Worm (Caenorhabditis elegans): ENCODE results near the gene C25F9.13.
A peak's percentile ranks its signal among the peaks of the same experiment; 100 is the strongest.

Gene C25F9.13

ce11 chrV:19396576-19397313, 2.0 kb downstream of the C25F9.13 start:
- peak; percentile 37 for TF ChIP-seq B0261.1 (tag; optimal IDR thresholded peaks at IDR 0.05)
- peak; percentile 78 for TF ChIP-seq tbp1 (GFP tag; optimal IDR thresholded peaks at IDR 0.05)
- no peak for TF ChIP-seq Y53G8AR.9 (GFP tag; conservative IDR thresholded peaks at IDR 0.05)
- no peak for TF ChIP-seq F49E8.2 (tag; optimal IDR thresholded peaks at IDR 0.05; ENCODE audit: insufficient read depth)
- TF ChIP-seq aptf-2 (GFP tag; conservative IDR thresholded peaks at IDR 0.05) = no peak
- peak; percentile 4 for TF ChIP-seq ztf-18 (tag; optimal IDR thresholded peaks at IDR 0.05)
- TF ChIP-seq rpc-1 (optimal IDR thresholded peaks at IDR 0.05) = peak; percentile 22
- TF ChIP-seq rpc-1 (tag; optimal IDR thresholded peaks at IDR 0.05) = peak; percentile 66
- no peak for TF ChIP-seq nfya-1 (tag; optimal IDR thresholded peaks at IDR 0.05; ENCODE audit: borderline replicate concordance, insufficient read depth)
- TF ChIP-seq C17E4.6 (GFP tag; IDR thresholded peaks at IDR 0.05) = no peak
- TF ChIP-seq K11D2.4 (GFP tag; IDR thresholded peaks at IDR 0.05) = no peak
- no peak for TF ChIP-seq repo-1 (tag; optimal IDR thresholded peaks at IDR 0.05)

DNA sequence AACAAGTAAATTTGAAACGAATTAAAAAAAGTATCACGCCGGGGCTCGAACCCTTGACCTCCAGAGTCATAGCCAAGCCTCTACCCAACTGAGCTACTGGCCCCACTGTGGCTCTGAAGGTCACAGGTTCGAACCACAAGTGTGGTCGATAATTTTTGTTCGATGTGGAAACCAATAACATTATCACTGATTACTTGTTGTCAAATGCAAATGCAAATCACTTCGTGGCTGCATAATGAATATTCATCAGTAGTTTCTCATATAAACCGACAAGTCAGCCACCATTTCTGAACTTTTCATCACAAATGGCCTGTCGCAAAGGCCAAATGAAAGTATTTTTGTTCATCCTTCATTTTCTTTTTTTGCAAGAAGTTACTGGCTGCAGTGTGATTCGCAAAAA, 4.0 kb downstream of the C25F9.13 start, which contains the start of gene C25F9.8:
Gene C25F9.8, plus strand, starts transcription at position 301 of the 400 bp plus-strand sequence.
- TF ChIP-seq ztf-3 (GFP tag; optimal IDR thresholded peaks at IDR 0.05) (no peak), rpc-1 (optimal IDR thresholded peaks at IDR 0.05) (no peak), rpc-1 (tag; optimal IDR thresholded peaks at IDR 0.05) (peak; percentile 46), tbp1 (GFP tag; optimal IDR thresholded peaks at IDR 0.05) (peak; percentile 35)

DNA sequence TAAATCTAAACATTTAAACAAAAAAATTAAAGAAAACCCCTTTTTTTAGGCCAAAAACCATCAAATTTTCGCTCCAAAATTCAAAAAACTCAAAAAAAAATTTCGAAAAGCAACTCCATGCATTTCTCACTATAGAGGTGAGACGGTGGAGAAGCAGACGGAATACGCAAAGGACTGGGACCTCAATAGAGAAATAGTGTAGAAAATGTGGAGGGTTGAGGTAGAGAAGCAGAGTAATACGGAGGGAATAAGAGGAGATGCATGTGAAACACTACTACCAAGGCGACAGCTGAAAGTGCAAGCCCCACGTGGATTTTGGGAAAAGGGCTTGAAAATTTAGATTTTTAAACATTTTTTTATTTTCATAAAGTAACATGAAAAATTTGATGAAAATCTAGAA, 7.5 kb downstream of the C25F9.13 start:
- no peak for TF ChIP-seq zim-3 (tag; optimal IDR thresholded peaks at IDR 0.05)
- TF ChIP-seq hmg-1.2 (GFP tag; IDR thresholded peaks at IDR 0.05) = peak; percentile 76

ce11 chrV:19390029-19390428, 8.8 kb downstream of the C25F9.13 start, which contains the start of gene slcr-46.2:
slcr-46.2 (minus strand) TSS chrV:19390129.
- TF ChIP-seq F33H1.4 (GFP tag; IDR thresholded peaks at IDR 0.05) = no peak
- TF ChIP-seq attf-6 (GFP tag; IDR thresholded peaks at IDR 0.05) = no peak
- no peak for TF ChIP-seq pha-4 (tag; optimal IDR thresholded peaks at IDR 0.05)
- no peak for TF ChIP-seq ztf-26 (tag; optimal IDR thresholded peaks at IDR 0.05)
- no peak for TF ChIP-seq madf-10 (tag; optimal IDR thresholded peaks at IDR 0.05)
- no peak for TF ChIP-seq nhr-90 (tag; optimal IDR thresholded peaks at IDR 0.05)
- no peak for TF ChIP-seq mes-4 (tag; optimal IDR thresholded peaks at IDR 0.05)

DNA sequence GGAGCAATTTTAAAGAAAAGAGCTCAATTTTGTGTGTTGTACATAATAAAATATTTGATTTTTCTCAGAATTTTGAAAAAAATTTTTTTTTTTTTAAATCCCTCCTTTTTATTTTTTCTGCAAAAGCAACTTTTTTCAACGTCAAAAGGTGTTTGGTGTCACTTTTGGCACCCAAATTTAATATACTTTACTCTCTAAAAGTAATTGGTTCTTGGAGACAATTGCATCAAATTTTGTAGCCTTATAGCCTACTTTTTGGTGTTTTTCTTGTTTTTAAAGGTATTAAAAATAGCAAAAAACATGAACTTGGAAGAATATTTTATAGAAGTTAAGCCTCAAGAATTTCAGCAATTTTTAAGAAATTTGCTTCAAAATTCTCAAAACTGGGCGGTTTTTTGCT, 17.8 kb downstream of the C25F9.13 start, which contains the start of gene srw-84:
Gene srw-84, plus strand, starts transcription at position 301 of the 400 bp plus-strand sequence.
- no peak for TF ChIP-seq lin-26 (GFP tag; IDR thresholded peaks at IDR 0.05)
- TF ChIP-seq lsy-27 (tag; optimal IDR thresholded peaks at IDR 0.05; ENCODE audit: borderline replicate concordance, insufficient read depth) = no peak
- TF ChIP-seq Y56A3A.18 (GFP tag; IDR thresholded peaks at IDR 0.05) = no peak
- TF ChIP-seq sea-2 (GFP tag; IDR thresholded peaks at IDR 0.05) = no peak

- TF ChIP-seq rpc-1 (optimal IDR thresholded peaks at IDR 0.05) (no peak), rpc-1 (tag; optimal IDR thresholded peaks at IDR 0.05) (no peak), efl-1 (GFP tag; optimal IDR thresholded peaks at IDR 0.05) (no peak), him-1 (tag; optimal IDR thresholded peaks at IDR 0.05) (no peak), dpff-1 (tag; optimal IDR thresholded peaks at IDR 0.05) (no peak), lag-1 (GFP tag; IDR thresholded peaks at IDR 0.05) (no peak), B0035.1 (tag; optimal IDR thresholded peaks at IDR 0.05) (no peak), attf-5 (GFP tag; optimal IDR thresholded peaks at IDR 0.05) (no peak), lsl-1 (GFP tag; optimal IDR thresholded peaks at IDR 0.05) (no peak), rec-8 (tag; optimal IDR thresholded peaks at IDR 0.05) (no peak), F23B12.7 (tag; optimal IDR thresholded peaks at IDR 0.05; ENCODE audit: insufficient read depth) (no peak), ceh-40 (GFP tag; IDR thresholded peaks at IDR 0.05) (no peak), Y53F4B.3 (GFP tag; IDR thresholded peaks at IDR 0.05) (no peak), akir-1 (GFP tag; optimal IDR thresholded peaks at IDR 0.05) (no peak), madf-3 (GFP tag; IDR thresholded peaks at IDR 0.05) (no peak)
Measured at ce11 chrV:19377014-19377494, 21.7 kb downstream of the C25F9.13 start, which contains the start of gene nceh-1. nceh-1 (plus strand) TSS chrV:19377444.

Measured in whole organism, young adult.